Worm (Caenorhabditis elegans) whole organism, L4 larva: Measurements from ENCODE around the gene obr-2.

ENCODE experiments used
- F10B5.3 ChIP-seq: sonication (generic microtip); optimal IDR thresholded peaks from 2 replicates; lab custom pipeline; 2016; ENCODE audit warnings: mild to moderate bottlenecking, missing genetic modification characterization, missing compliant biosample characterization
- F26F4.8 ChIP-seq: fragments of 200-800 bp; sonication (Bioruptor generic); conservative IDR thresholded peaks from 2 replicates; pipeline ENCODE4 v1.3.6; 2022; ENCODE audit warnings: missing genetic modification characterization, missing compliant biosample characterization
- F37D6.2 ChIP-seq: sonication (generic microtip); optimal IDR thresholded peaks from 2 replicates; lab custom pipeline; 2016; ENCODE audit warnings: mild to moderate bottlenecking, missing genetic modification characterization, missing compliant biosample characterization
- F44E2.7 ChIP-seq: fragments of 200-800 bp; sonication (Bioruptor generic); IDR thresholded peaks from 2 replicates; pipeline ENCODE4 v2.1.2; 2022; ENCODE audit warnings: missing genetic modification characterization, missing compliant biosample characterization
- Y105C5A.15 ChIP-seq: fragments of 200-800 bp; sonication (Bioruptor generic); IDR thresholded peaks from 2 replicates; pipeline ENCODE4 v1.3.6; 2022; ENCODE audit warnings: missing genetic modification characterization, missing compliant biosample characterization
- Y5F2A.4 ChIP-seq: fragments of 200-800 bp; sonication (Bioruptor generic); optimal IDR thresholded peaks from 2 replicates; lab custom pipeline; 2018; ENCODE audit warnings: mild to moderate bottlenecking, missing genetic modification characterization, missing compliant biosample characterization
- ama-1 ChIP-seq: fragments of 150-350 bp; optimal IDR thresholded peaks from 2 replicates; lab custom pipeline; 2014; ENCODE audit warnings: inconsistent platforms, mixed read lengths
- arid-1 ChIP-seq: fragments of 200-800 bp; sonication (Bioruptor generic); conservative IDR thresholded peaks from 2 replicates; pipeline ENCODE4 v1.3.6; 2022; ENCODE audit warnings: missing genetic modification reagents, missing genetic modification characterization, missing compliant biosample characterization
- ceh-20 ChIP-seq: fragments of 200-800 bp; sonication (Bioruptor generic); IDR thresholded peaks from 2 replicates; pipeline ENCODE4 v1.3.6; 2022; ENCODE audit warnings: missing genetic modification reagents, missing genetic modification characterization, missing compliant biosample characterization
- ceh-62 ChIP-seq: sonication (generic microtip); optimal IDR thresholded peaks from 2 replicates; lab custom pipeline; 2017; ENCODE audit warnings: missing biosample characterization, missing genetic modification characterization
- ceh-82 ChIP-seq: sonication (generic microtip); optimal IDR thresholded peaks from 2 replicates; lab custom pipeline; 2017; ENCODE audit warnings: missing biosample characterization, missing genetic modification characterization
- ces-1 ChIP-seq: fragments of 150-350 bp; sonication (generic microtip); optimal IDR thresholded peaks from 4 replicates; lab custom pipeline; 2014; ENCODE audit warnings: missing biosample characterization, missing genetic modification reagents, missing genetic modification characterization
- cey-2 ChIP-seq: sonication (generic microtip); optimal IDR thresholded peaks from 3 replicates; lab custom pipeline; 2017; ENCODE audit warnings: missing genetic modification characterization, mild to moderate bottlenecking, missing compliant biosample characterization, antibody characterized with exemption, borderline replicate concordance; ENCODE audit not compliant: insufficient read depth
- daf-16 ChIP-seq, 3 experiments: sonication (generic microtip); optimal IDR thresholded peaks; 2 replicates each; lab custom pipeline; 2016 to 2017; ENCODE audit warnings: missing genetic modification characterization in 3 of 3, missing genetic modification reagents in 3 of 3, mild to moderate bottlenecking in 2 of 3, missing compliant biosample characterization in 2 of 3, missing biosample characterization in 1 of 3, moderate library complexity in 1 of 3
- dmd-6 ChIP-seq: fragments of 200-800 bp; sonication (Bioruptor generic); IDR thresholded peaks from 2 replicates; pipeline ENCODE4 v1.3.6; 2022; ENCODE audit warnings: missing genetic modification reagents, missing genetic modification characterization, missing compliant biosample characterization
- gei-8 ChIP-seq: fragments of 200-800 bp; sonication (Bioruptor generic); optimal IDR thresholded peaks from 2 replicates; lab custom pipeline; 2018; ENCODE audit warnings: mild to moderate bottlenecking, missing genetic modification characterization, missing compliant biosample characterization
- hmg-1.1 ChIP-seq: fragments of 200-800 bp; sonication (Bioruptor generic); IDR thresholded peaks from 2 replicates; pipeline ENCODE4 v1.3.6; 2022; ENCODE audit warnings: missing genetic modification reagents, missing genetic modification characterization, missing compliant biosample characterization
- lim-7 ChIP-seq: fragments of 200-800 bp; sonication (Bioruptor generic); IDR thresholded peaks from 2 replicates; pipeline ENCODE4 v1.3.6; 2022; ENCODE audit warnings: missing genetic modification characterization, missing compliant biosample characterization
- lin-1 ChIP-seq: fragments of 200-800 bp; sonication (Bioruptor generic); IDR thresholded peaks from 2 replicates; pipeline ENCODE4 v1.3.6; 2022; ENCODE audit warnings: missing genetic modification reagents, missing genetic modification characterization, missing compliant biosample characterization
- lin-15B ChIP-seq: fragments of 150-350 bp; sonication (generic microtip); optimal IDR thresholded peaks from 3 replicates; lab custom pipeline; 2014; ENCODE audit warnings: missing biosample characterization, missing genetic modification characterization
- lin-29 ChIP-seq: fragments of 200-800 bp; sonication (Bioruptor generic); IDR thresholded peaks from 2 replicates; pipeline ENCODE4 v1.3.6; 2022; ENCODE audit warnings: missing genetic modification reagents, missing genetic modification characterization, missing compliant biosample characterization
- mdt-29 ChIP-seq: fragments of 200-800 bp; sonication (Bioruptor generic); IDR thresholded peaks from 2 replicates; pipeline ENCODE4 v1.3.6; 2022; ENCODE audit warnings: missing genetic modification reagents, missing genetic modification characterization, missing compliant biosample characterization
- mxl-2 ChIP-seq: fragments of 200-800 bp; sonication (Bioruptor generic); conservative IDR thresholded peaks from 2 replicates; pipeline ENCODE4 v1.3.6; 2022; ENCODE audit warnings: missing genetic modification reagents, missing genetic modification characterization, missing compliant biosample characterization
- nhr-10 ChIP-seq: fragments of 150-350 bp; optimal IDR thresholded peaks from 2 replicates; lab custom pipeline; 2014; ENCODE audit warnings: missing biosample characterization, missing genetic modification characterization
- nhr-102 ChIP-seq: sonication (generic microtip); optimal IDR thresholded peaks from 2 replicates; lab custom pipeline; 2016; ENCODE audit warnings: mild to moderate bottlenecking, missing genetic modification characterization, moderate library complexity, missing compliant biosample characterization
- nhr-11 ChIP-seq: fragments of 150-350 bp; optimal IDR thresholded peaks from 2 replicates; lab custom pipeline; 2014; ENCODE audit warnings: missing biosample characterization, missing genetic modification characterization
- nhr-237 ChIP-seq: sonication (generic microtip); optimal IDR thresholded peaks from 2 replicates; lab custom pipeline; 2017; ENCODE audit warnings: missing biosample characterization, missing genetic modification characterization
- nhr-28 ChIP-seq: fragments of 150-350 bp; optimal IDR thresholded peaks from 2 replicates; lab custom pipeline; 2014; ENCODE audit warnings: missing biosample characterization, missing genetic modification characterization
- nhr-41 ChIP-seq: fragments of 200-800 bp; sonication (Bioruptor generic); IDR thresholded peaks from 2 replicates; pipeline ENCODE4 v1.3.6; 2022; ENCODE audit warnings: missing genetic modification reagents, missing genetic modification characterization, missing compliant biosample characterization
- nhr-42 ChIP-seq: fragments of 200-800 bp; sonication (Bioruptor generic); IDR thresholded peaks from 2 replicates; pipeline ENCODE4 v1.3.6; 2022; ENCODE audit warnings: missing genetic modification characterization, missing compliant biosample characterization
- nhr-6 ChIP-seq: fragments of 150-350 bp; optimal IDR thresholded peaks from 2 replicates; lab custom pipeline; 2014; ENCODE audit warnings: missing biosample characterization, missing genetic modification characterization
- nhr-76 ChIP-seq: fragments of 150-350 bp; optimal IDR thresholded peaks from 2 replicates; lab custom pipeline; 2014; ENCODE audit warnings: missing biosample characterization, missing genetic modification characterization
- nhr-77 ChIP-seq: fragments of 150-350 bp; optimal IDR thresholded peaks from 2 replicates; lab custom pipeline; 2014; ENCODE audit warnings: missing biosample characterization, missing genetic modification characterization
- pha-4 ChIP-seq, 2 experiments: fragments of 150-350 bp in 1 of 2; fragments of 200-800 bp in 1 of 2; sonication (Bioruptor generic) in 1 of 2; IDR thresholded peaks in 1 of 2; optimal IDR thresholded peaks in 1 of 2; 2 replicates each; pipeline versions ENCODE4 v1.3.6 to Lab custom; 2014 to 2022; ENCODE audit warnings: missing genetic modification characterization in 2 of 2, missing genetic modification reagents in 2 of 2, missing biosample characterization in 1 of 2, missing compliant biosample characterization in 1 of 2
- php-3 ChIP-seq: fragments of 200-800 bp; sonication (Bioruptor generic); IDR thresholded peaks from 2 replicates; pipeline ENCODE4 v1.3.6; 2022; ENCODE audit warnings: missing genetic modification reagents, missing genetic modification characterization, missing compliant biosample characterization
- sdz-12 ChIP-seq: fragments of 200-800 bp; sonication (Bioruptor generic); optimal IDR thresholded peaks from 2 replicates; lab custom pipeline; 2018; ENCODE audit warnings: mild to moderate bottlenecking, missing genetic modification characterization, missing compliant biosample characterization
- set-16 ChIP-seq: fragments of 200-800 bp; sonication (Bioruptor generic); IDR thresholded peaks from 2 replicates; pipeline ENCODE4 v1.3.6; 2022; ENCODE audit warnings: missing genetic modification reagents, missing genetic modification characterization, missing compliant biosample characterization
- snpc-1.2 ChIP-seq: fragments of 200-800 bp; sonication (Bioruptor generic); IDR thresholded peaks from 2 replicates; pipeline ENCODE4 v1.3.6; 2022; ENCODE audit warnings: missing genetic modification reagents, missing genetic modification characterization, missing compliant biosample characterization
- unc-130 ChIP-seq: sonication (generic microtip); optimal IDR thresholded peaks from 2 replicates; lab custom pipeline; 2016; ENCODE audit warnings: missing genetic modification reagents, missing genetic modification characterization, missing compliant biosample characterization
- unc-39 ChIP-seq: sonication (generic microtip); optimal IDR thresholded peaks from 2 replicates; lab custom pipeline; 2017; ENCODE audit warnings: missing biosample characterization, missing genetic modification characterization
- zag-1 ChIP-seq: fragments of 150-350 bp; optimal IDR thresholded peaks from 2 replicates; lab custom pipeline; 2014; ENCODE audit warnings: missing biosample characterization, missing genetic modification characterization
- zfp-3 ChIP-seq: fragments of 200-800 bp; sonication (Bioruptor generic); conservative IDR thresholded peaks from 2 replicates; pipeline ENCODE4 v1.3.6; 2022; ENCODE audit warnings: missing genetic modification reagents, missing genetic modification characterization, missing compliant biosample characterization
- zip-11 ChIP-seq: fragments of 200-800 bp; sonication (Bioruptor generic); IDR thresholded peaks from 2 replicates; pipeline ENCODE4 v1.3.6; 2022; ENCODE audit warnings: missing genetic modification characterization, missing compliant biosample characterization
- zip-2 ChIP-seq: fragments of 150-350 bp; optimal IDR thresholded peaks from 2 replicates; lab custom pipeline; 2014; ENCODE audit warnings: missing biosample characterization, missing genetic modification characterization

Gene obr-2

ce11 chrV:15011560-15011959 is 2.5 kb downstream of the obr-2 start, which contains the start of gene nmr-2:
Gene nmr-2, minus strand, starts transcription at chrV:15011660.
- no peak for TF ChIP-seq set-16 (GFP tag; lab: Robert Waterston, UW)
- TF ChIP-seq unc-130 (GFP tag; lab: Kevin White, UChicago), result no peak
- TF ChIP-seq ama-1 (lab: Kevin White, UChicago), result peak; percentile 42
- no peak for TF ChIP-seq ceh-62 (tag; lab: Kevin White, UChicago)

ce11 chrV:15004800-15005199 is 9.3 kb downstream of the obr-2 start, which contains the start of gene hrde-2:
Gene hrde-2, plus strand, starts transcription at chrV:15005100.
- no peak for TF ChIP-seq Y105C5A.15 (GFP tag; lab: Robert Waterston, UW)
- no peak for TF ChIP-seq gei-8
- no peak for TF ChIP-seq nhr-77 (tag; lab: Kevin White, UChicago)
- TF ChIP-seq zip-11 (GFP tag; lab: Robert Waterston, UW), result no peak
- no peak for TF ChIP-seq ceh-62 (tag; lab: Kevin White, UChicago)
- no peak for TF ChIP-seq lin-15B (tag; lab: Kevin White, UChicago)
- TF ChIP-seq pha-4 (GFP tag; IDR thresholded peaks at IDR 0.05; lab: Robert Waterston, UW), result no peak
- no peak for TF ChIP-seq pha-4 (tag; optimal IDR thresholded peaks at IDR 0.05; lab: Kevin White, UChicago)
- no peak for TF ChIP-seq nhr-237 (tag; lab: Kevin White, UChicago)
- TF ChIP-seq mxl-2 (GFP tag; lab: Robert Waterston, UW), result no peak
- TF ChIP-seq nhr-76 (tag; lab: Kevin White, UChicago), result no peak
- TF ChIP-seq php-3 (GFP tag; lab: Robert Waterston, UW), result no peak
- TF ChIP-seq F44E2.7 (GFP tag; lab: Robert Waterston, UW), result no peak
- TF ChIP-seq nhr-102 (tag; lab: Kevin White, UChicago), result no peak
- no peak for TF ChIP-seq lim-7 (GFP tag; lab: Robert Waterston, UW)
- TF ChIP-seq nhr-11 (tag; lab: Kevin White, UChicago), result no peak
- no peak for TF ChIP-seq snpc-1.2 (GFP tag; lab: Robert Waterston, UW)
- no peak for TF ChIP-seq nhr-41
- no peak for TF ChIP-seq lin-1 (GFP tag; lab: Robert Waterston, UW)
- TF ChIP-seq nhr-28 (tag; lab: Kevin White, UChicago), result no peak

ce11 chrV:15002184-15002690 is 11.8 kb downstream of the obr-2 start, which contains the start of the genes fib-1 and mut-15:
Gene fib-1, minus strand, starts transcription at chrV:15002223.
Gene mut-15, plus strand, starts transcription at chrV:15002543.
- TF ChIP-seq nhr-28 (tag; lab: Kevin White, UChicago) (peak; percentile 74), nhr-102 (tag; lab: Kevin White, UChicago) (peak; percentile 80), zfp-3 (GFP tag; lab: Robert Waterston, UW) (no peak), hmg-1.1 (GFP tag; lab: Robert Waterston, UW) (peak; percentile 86), zip-2 (no peak), F10B5.3 (no peak), lin-15B (tag; lab: Kevin White, UChicago) (peak; percentile 76), ces-1 (no peak), unc-130 (GFP tag; lab: Kevin White, UChicago) (peak; percentile 94), lin-29 (GFP tag; lab: Robert Waterston, UW) (no peak), unc-39 (tag; lab: Kevin White, UChicago) (no peak), mdt-29 (GFP tag; lab: Robert Waterston, UW) (0 out of 2 replicates have a peak, but pooled peaks have one; percentile 33), F37D6.2 (peak; percentile 67), nhr-42 (GFP tag; lab: Robert Waterston, UW) (peak; percentile 89; the same call in 1 of the 2 replicates), mxl-2 (GFP tag; lab: Robert Waterston, UW) (no peak), cey-2 (no peak), ceh-20 (GFP tag; lab: Robert Waterston, UW) (peak; percentile 86), dmd-6 (peak; percentile 80), Y5F2A.4 (no peak), zip-11 (GFP tag; lab: Robert Waterston, UW) (no peak), daf-16 (GFP tag; optimal IDR thresholded peaks at IDR 0.05; lab: Kevin White, UChicago) (peak in 1 of 2 experiments; percentile 42), daf-16 (tag; optimal IDR thresholded peaks at IDR 0.05; lab: Kevin White, UChicago) (peak; percentile 54), sdz-12 (GFP tag; lab: Kevin White, UChicago) (no peak), pha-4 (GFP tag; IDR thresholded peaks at IDR 0.05; lab: Robert Waterston, UW) (peak; percentile 63; the same call in 1 of the 2 replicates), pha-4 (tag; optimal IDR thresholded peaks at IDR 0.05; lab: Kevin White, UChicago) (peak; percentile 27), gei-8 (no peak), lim-7 (GFP tag; lab: Robert Waterston, UW) (no peak), ceh-82 (tag; lab: Kevin White, UChicago) (no peak), nhr-77 (tag; lab: Kevin White, UChicago) (peak; percentile 94), nhr-6 (peak; percentile 95), nhr-11 (tag; lab: Kevin White, UChicago) (peak; percentile 91), zag-1 (tag; lab: Kevin White, UChicago) (no peak), arid-1 (GFP tag; lab: Robert Waterston, UW) (0 out of 2 replicates have a peak, but pooled peaks have one; percentile 55), F26F4.8 (GFP tag; lab: Robert Waterston, UW) (no peak), nhr-10 (no peak)
